Worm (Caenorhabditis elegans) whole organism, young adult: ENCODE results near the gene srb-13.
"Not testable (repeated sequence)": the region's sequence is repeated elsewhere in the genome, so short reads cannot be mapped to it uniquely, and the experiment has no call there.

Experiments
- atf-7 ChIP-seq: sonication (generic microtip); optimal IDR thresholded peaks from 2 replicates; lab custom pipeline; 2017; ENCODE audit warnings: mild to moderate bottlenecking, missing genetic modification characterization, missing compliant biosample characterization
- bed-2 ChIP-seq: fragments of 200-800 bp; sonication (Bioruptor generic); IDR thresholded peaks from 2 replicates; pipeline ENCODE4 v1.3.6; 2022; ENCODE audit warnings: missing genetic modification reagents, missing genetic modification characterization, missing compliant biosample characterization
- hlh-26 ChIP-seq: fragments of 200-800 bp; sonication (Bioruptor generic); conservative IDR thresholded peaks from 2 replicates; pipeline ENCODE4 v1.3.6; 2022; ENCODE audit warnings: missing genetic modification reagents, missing genetic modification characterization, missing compliant biosample characterization
- lin-35 ChIP-seq, 3 experiments: fragments of 150-350 bp in 2 of 3; sonication (generic microtip) in 1 of 3; optimal IDR thresholded peaks; 2 replicates each; lab custom pipeline; 2014 to 2018; ENCODE audit warnings: missing biosample characterization in 3 of 3, missing genetic modification characterization in 3 of 3, missing genetic modification reagents in 3 of 3
- sptf-2 ChIP-seq: fragments of 200-800 bp; sonication (Bioruptor generic); optimal IDR thresholded peaks from 2 replicates; lab custom pipeline; 2018; ENCODE audit warnings: mild to moderate bottlenecking, missing genetic modification characterization, missing compliant biosample characterization
- tlf-1 ChIP-seq: fragments of 200-800 bp; sonication (Bioruptor generic); optimal IDR thresholded peaks from 2 replicates; lab custom pipeline; 2018; ENCODE audit warnings: mild to moderate bottlenecking, missing genetic modification characterization, missing compliant biosample characterization
- unc-62 ChIP-seq: fragments of 150-350 bp; optimal IDR thresholded peaks from 2 replicates; lab custom pipeline; 2014; ENCODE audit warnings: missing biosample characterization, missing genetic modification reagents, missing genetic modification characterization

DNA sequence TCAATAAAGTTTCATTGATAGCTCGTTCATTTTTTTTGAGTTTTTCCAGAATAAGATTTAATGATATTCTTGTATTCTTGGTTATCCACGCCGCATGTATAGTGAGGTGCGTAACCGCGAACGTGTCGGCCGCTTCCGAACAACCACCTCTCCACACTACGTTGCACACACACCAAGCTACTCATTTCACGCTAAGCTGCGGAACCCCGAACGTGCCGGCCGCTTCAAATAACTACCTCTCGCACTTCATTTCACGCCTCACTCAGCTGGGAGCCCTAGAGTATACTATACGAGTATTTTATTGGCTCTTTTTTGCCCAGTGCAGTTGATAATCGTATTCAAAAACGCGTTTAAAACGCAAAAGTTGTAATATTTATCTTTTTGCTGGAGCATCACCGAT lies 42.8 kb upstream of the srb-13 start:
- not testable (repeated sequence) for TF ChIP-seq atf-7; bed-2 (GFP tag; lab: Robert Waterston, UW); tlf-1; hlh-26 (GFP tag; lab: Robert Waterston, UW); sptf-2 (GFP tag; lab: Kevin White, UChicago); unc-62 (GFP tag; lab: Kevin White, UChicago); lin-35 (GFP tag; optimal IDR thresholded peaks at IDR 0.05; lab: Kevin White, UChicago)
